Worm (Caenorhabditis elegans): ENCODE results near the gene Y39A1A.20.

Y39A1A.20 gene

ce11 chrIII:10700460-10700859, at the start of gene Y39A1A.20:
Gene Y39A1A.20 (minus strand): TSS chrIII:10700560.
- TF ChIP-seq flt-1 (GFP tag; IDR thresholded peaks at IDR 0.05) (no peak), aly-1 (tag; optimal IDR thresholded peaks at IDR 0.05) (no peak), hmbx-1 (tag; optimal IDR thresholded peaks at IDR 0.05) (no peak), tra-4 (tag; optimal IDR thresholded peaks at IDR 0.05) (no peak), ceh-36 (tag; optimal IDR thresholded peaks at IDR 0.05) (no peak), F13C5.2 (tag; optimal IDR thresholded peaks at IDR 0.05) (no peak), ets-7 (tag; optimal IDR thresholded peaks at IDR 0.05) (no peak), ceh-13 (GFP tag; optimal IDR thresholded peaks at IDR 0.05) (no peak), pes-1 (GFP tag; IDR thresholded peaks at IDR 0.05) (no peak), hmg-4 (GFP tag; optimal IDR thresholded peaks at IDR 0.05) (no peak), tbx-11 (GFP tag; IDR thresholded peaks at IDR 0.05) (no peak), ama-1 (optimal IDR thresholded peaks at IDR 0.05) (no peak), tbx-37 (GFP tag; conservative IDR thresholded peaks at IDR 0.05) (no peak), B0310.2 (tag; optimal IDR thresholded peaks at IDR 0.05) (no peak)

- 0 out of 2 replicates have a peak, but pooled peaks have one; percentile 22 for TF ChIP-seq pes-1 (GFP tag; IDR thresholded peaks at IDR 0.05)
Observed at ce11 chrIII:10750043-10750442, 49.7 kb upstream of the Y39A1A.20 start, which contains the start of gene enu-3.6. Gene enu-3.6 (plus strand): TSS chrIII:10750434.

ce11 chrIII:10747620-10748479, 47.5 kb upstream of the Y39A1A.20 start, which contains the start of the genes ran-1 and dkc-1:
Gene ran-1 (minus strand): TSS chrIII:10747728.
Gene dkc-1 (plus strand): TSS chrIII:10748429.
- no peak for TF ChIP-seq ceh-36 (tag; optimal IDR thresholded peaks at IDR 0.05)
- no peak for TF ChIP-seq tra-4 (tag; optimal IDR thresholded peaks at IDR 0.05)
- no peak for TF ChIP-seq sea-1 (GFP tag; conservative IDR thresholded peaks at IDR 0.05)
- TF ChIP-seq F13C5.2 (tag; optimal IDR thresholded peaks at IDR 0.05) = peak; percentile 33

- TF ChIP-seq aly-1 (tag; optimal IDR thresholded peaks at IDR 0.05) (no peak), tbx-37 (GFP tag; conservative IDR thresholded peaks at IDR 0.05) (no peak), hmbx-1 (tag; optimal IDR thresholded peaks at IDR 0.05) (no peak), scrt-1 (GFP tag; IDR thresholded peaks at IDR 0.05) (no peak), ceh-13 (GFP tag; optimal IDR thresholded peaks at IDR 0.05) (no peak), ets-7 (tag; optimal IDR thresholded peaks at IDR 0.05) (no peak), ama-1 (optimal IDR thresholded peaks at IDR 0.05) (no peak), pes-1 (GFP tag; IDR thresholded peaks at IDR 0.05) (no peak), tbx-11 (GFP tag; IDR thresholded peaks at IDR 0.05) (no peak), sea-1 (GFP tag; conservative IDR thresholded peaks at IDR 0.05) (no peak), ceh-36 (tag; optimal IDR thresholded peaks at IDR 0.05) (no peak), hnd-1 (tag; optimal IDR thresholded peaks at IDR 0.05) (no peak)
Observed at ce11 chrIII:10746406-10746807, 46.0 kb upstream of the Y39A1A.20 start.

- TF ChIP-seq aly-1 (tag; optimal IDR thresholded peaks at IDR 0.05) = no peak
- TF ChIP-seq ceh-36 (tag; optimal IDR thresholded peaks at IDR 0.05) = no peak
- no peak for TF ChIP-seq hmg-4 (GFP tag; optimal IDR thresholded peaks at IDR 0.05)
- no peak for TF ChIP-seq hnd-1 (tag; optimal IDR thresholded peaks at IDR 0.05)
- no peak for TF ChIP-seq hmbx-1 (tag; optimal IDR thresholded peaks at IDR 0.05)
- no peak for TF ChIP-seq ceh-13 (GFP tag; optimal IDR thresholded peaks at IDR 0.05)
- no peak for TF ChIP-seq B0310.2 (tag; optimal IDR thresholded peaks at IDR 0.05)
- TF ChIP-seq tbx-37 (GFP tag; conservative IDR thresholded peaks at IDR 0.05) = no peak
- TF ChIP-seq scrt-1 (GFP tag; IDR thresholded peaks at IDR 0.05) = no peak
- TF ChIP-seq flt-1 (GFP tag; IDR thresholded peaks at IDR 0.05) = no peak
- TF ChIP-seq pes-1 (GFP tag; IDR thresholded peaks at IDR 0.05) = no peak
- no peak for TF ChIP-seq ama-1 (optimal IDR thresholded peaks at IDR 0.05)
- no peak for TF ChIP-seq sea-1 (GFP tag; conservative IDR thresholded peaks at IDR 0.05)
- TF ChIP-seq ets-7 (tag; optimal IDR thresholded peaks at IDR 0.05) = no peak
- TF ChIP-seq F13C5.2 (tag; optimal IDR thresholded peaks at IDR 0.05) = no peak
- TF ChIP-seq tbx-11 (GFP tag; IDR thresholded peaks at IDR 0.05) = no peak
- TF ChIP-seq tra-4 (tag; optimal IDR thresholded peaks at IDR 0.05) = no peak
Observed at ce11 chrIII:10742382-10742860, 42.1 kb upstream of the Y39A1A.20 start, which contains the start of the genes tbb-1 and rib-2. Gene tbb-1 (minus strand): TSS chrIII:10742432. Gene rib-2 (plus strand): TSS chrIII:10742810.

- TF ChIP-seq aly-1 (tag; optimal IDR thresholded peaks at IDR 0.05) (no peak), tra-4 (tag; optimal IDR thresholded peaks at IDR 0.05) (no peak), B0310.2 (tag; optimal IDR thresholded peaks at IDR 0.05) (no peak), F13C5.2 (tag; optimal IDR thresholded peaks at IDR 0.05) (no peak), ets-7 (tag; optimal IDR thresholded peaks at IDR 0.05) (no peak)
Observed at ce11 chrIII:10740518-10740917, 40.2 kb upstream of the Y39A1A.20 start, which contains the start of gene K01G5.8. Gene K01G5.8 (minus strand): TSS chrIII:10740772.

ce11 chrIII:10739902-10740301, 39.5 kb upstream of the Y39A1A.20 start:
- TF ChIP-seq B0310.2 (tag; optimal IDR thresholded peaks at IDR 0.05) (peak; percentile 54), hnd-1 (tag; optimal IDR thresholded peaks at IDR 0.05) (no peak), hmbx-1 (tag; optimal IDR thresholded peaks at IDR 0.05) (no peak), ama-1 (optimal IDR thresholded peaks at IDR 0.05) (peak; percentile 73), F13C5.2 (tag; optimal IDR thresholded peaks at IDR 0.05) (peak; percentile 67)

ce11 chrIII:10739455-10739854, 39.1 kb upstream of the Y39A1A.20 start, which contains the start of gene smap-1:
Gene smap-1 (minus strand): TSS chrIII:10739792.
- TF ChIP-seq ceh-36 (tag; optimal IDR thresholded peaks at IDR 0.05) (no peak), ama-1 (optimal IDR thresholded peaks at IDR 0.05) (no peak), pes-1 (GFP tag; IDR thresholded peaks at IDR 0.05) (no peak), F13C5.2 (tag; optimal IDR thresholded peaks at IDR 0.05) (no peak), tbx-11 (GFP tag; IDR thresholded peaks at IDR 0.05) (no peak), tra-4 (tag; optimal IDR thresholded peaks at IDR 0.05) (no peak), ets-7 (tag; optimal IDR thresholded peaks at IDR 0.05) (no peak), flt-1 (GFP tag; IDR thresholded peaks at IDR 0.05) (no peak), ceh-13 (GFP tag; optimal IDR thresholded peaks at IDR 0.05) (no peak), aly-1 (tag; optimal IDR thresholded peaks at IDR 0.05) (no peak), scrt-1 (GFP tag; IDR thresholded peaks at IDR 0.05) (no peak), hmg-4 (GFP tag; optimal IDR thresholded peaks at IDR 0.05) (no peak), sea-1 (GFP tag; conservative IDR thresholded peaks at IDR 0.05) (no peak)
